Fruit fly (Drosophila melanogaster): ENCODE data around the gene CG10208.

CG10208 gene

dm6 chr3R:23772808-23773207 is 1.1 kb downstream of the CG10208 start, which contains the start of gene tst (continued):
- TF ChIP-seq Eip75B (GFP tag; optimal IDR thresholded peaks at IDR 0.05) (no peak), CG8632 (GFP tag; optimal IDR thresholded peaks at IDR 0.05) (peak; percentile 86), CG4318 (GFP tag; optimal IDR thresholded peaks at IDR 0.05) (peak; percentile 85), cyc (GFP tag; optimal IDR thresholded peaks at IDR 0.05) (peak; percentile 82), CG31627 (GFP tag; optimal IDR thresholded peaks at IDR 0.05) (peak; percentile 81), Sox14 (GFP tag; optimal IDR thresholded peaks at IDR 0.05) (peak; percentile 78), topi (GFP tag; optimal IDR thresholded peaks at IDR 0.05) (peak; percentile 77), CG7368 (GFP tag; optimal IDR thresholded peaks at IDR 0.05) (peak; percentile 75), CG6276 (GFP tag; optimal IDR thresholded peaks at IDR 0.05) (no peak), CG15336 (GFP tag; IDR thresholded peaks at IDR 0.05) (peak; percentile 89), OdsH (GFP tag; optimal IDR thresholded peaks at IDR 0.05) (peak; percentile 92), CG3032 (tag; optimal IDR thresholded peaks at IDR 0.05) (peak; percentile 91), CG11902 (GFP tag; optimal IDR thresholded peaks at IDR 0.05) (peak; percentile 86), fd85E (GFP tag; optimal IDR thresholded peaks at IDR 0.05) (peak; percentile 10), Hr4 (GFP tag; optimal IDR thresholded peaks at IDR 0.05) (no peak), Smox (GFP tag; optimal IDR thresholded peaks at IDR 0.05) (no peak), acj6 (GFP tag; optimal IDR thresholded peaks at IDR 0.05) (peak; percentile 90), eg (GFP tag; IDR thresholded peaks at IDR 0.05) (peak; percentile 96), lz (GFP tag; optimal IDR thresholded peaks at IDR 0.05) (peak; percentile 78), CG6792 (GFP tag; optimal IDR thresholded peaks at IDR 0.05) (peak; percentile 84), achi (GFP tag; optimal IDR thresholded peaks at IDR 0.05) (peak; percentile 87), fd59A (GFP tag; optimal IDR thresholded peaks at IDR 0.05) (peak; percentile 54), Eip78C (GFP tag) (peak; percentile 94), CG6163 (GFP tag; IDR thresholded peaks at IDR 0.05) (peak; percentile 92), net (GFP tag; optimal IDR thresholded peaks at IDR 0.05) (peak; percentile 83), Lpt (GFP tag; optimal IDR thresholded peaks at IDR 0.05) (peak; percentile 84), CG8119 (GFP tag; IDR thresholded peaks at IDR 0.05) (peak; percentile 90)

dm6 chr3R:23767417-23767853 is 6.5 kb downstream of the CG10208 start, which contains the start of the genes CG10214 and CG10375:
CG10214 (minus strand) TSS chr3R:23767488.
CG10375 (plus strand) TSS chr3R:23767712.
- TF ChIP-seq dsx (GFP tag; optimal IDR thresholded peaks at IDR 0.05; ENCODE audit: poor library complexity, severe bottlenecking) = peak; percentile 43
- peak; percentile 84 for TF ChIP-seq esn (GFP tag; optimal IDR thresholded peaks at IDR 0.05)
- peak; percentile 59 for TF ChIP-seq Sox102F (GFP tag; optimal IDR thresholded peaks at IDR 0.05)
- no peak for TF ChIP-seq CG4318 (GFP tag; optimal IDR thresholded peaks at IDR 0.05)
- peak; percentile 52 for TF ChIP-seq CG6854 (GFP tag; optimal IDR thresholded peaks at IDR 0.05)
- TF ChIP-seq fd59A (GFP tag; optimal IDR thresholded peaks at IDR 0.05) = no peak
- TF ChIP-seq svp (GFP tag) = no peak
- peak; percentile 53 for TF ChIP-seq Ets96B (tag; optimal IDR thresholded peaks at IDR 0.05)
- TF ChIP-seq Eip93F (GFP tag; optimal IDR thresholded peaks at IDR 0.05) = no peak
- TF ChIP-seq Met (GFP tag; optimal IDR thresholded peaks at IDR 0.05) = peak; percentile 70
- peak; percentile 60 for TF ChIP-seq CG7368 (GFP tag; optimal IDR thresholded peaks at IDR 0.05)
- no peak for TF ChIP-seq Ets21C (GFP tag; optimal IDR thresholded peaks at IDR 0.05)
- peak; percentile 74 for TF ChIP-seq CG10631 (GFP tag; optimal IDR thresholded peaks at IDR 0.05)
- no peak for TF ChIP-seq Lpt (GFP tag; optimal IDR thresholded peaks at IDR 0.05)
- peak; percentile 45 for TF ChIP-seq dac (GFP tag; optimal IDR thresholded peaks at IDR 0.05)
- peak; percentile 73; the same call in 2 of the 3 replicates for TF ChIP-seq eg (GFP tag; IDR thresholded peaks at IDR 0.05)
- TF ChIP-seq CG11902 (GFP tag; optimal IDR thresholded peaks at IDR 0.05) = peak; percentile 45
- peak; percentile 72 for TF ChIP-seq pdm3 (GFP tag; optimal IDR thresholded peaks at IDR 0.05)
- peak; percentile 58 for TF ChIP-seq CG32006 (GFP tag; optimal IDR thresholded peaks at IDR 0.05)
- TF ChIP-seq net (GFP tag; optimal IDR thresholded peaks at IDR 0.05) = peak; percentile 22
- TF ChIP-seq CG31627 (GFP tag; optimal IDR thresholded peaks at IDR 0.05) = peak; percentile 79
- peak; percentile 50 for TF ChIP-seq CG8632 (GFP tag; optimal IDR thresholded peaks at IDR 0.05)
- no peak for TF ChIP-seq fd85E (GFP tag; optimal IDR thresholded peaks at IDR 0.05)
- TF ChIP-seq CG10669 (GFP tag; optimal IDR thresholded peaks at IDR 0.05) = peak; percentile 50
- TF ChIP-seq CG34406 (GFP tag; optimal IDR thresholded peaks at IDR 0.05) = peak; percentile 60
- TF ChIP-seq Sox14 (GFP tag; optimal IDR thresholded peaks at IDR 0.05) = peak; percentile 81
- peak; percentile 45; the same call in 1 of the 2 replicates for TF ChIP-seq CG15336 (GFP tag; IDR thresholded peaks at IDR 0.05)
- TF ChIP-seq cyc (GFP tag; optimal IDR thresholded peaks at IDR 0.05) = peak; percentile 72
- peak; percentile 69 for TF ChIP-seq Hr4 (GFP tag; optimal IDR thresholded peaks at IDR 0.05)
- peak; percentile 80 for TF ChIP-seq Eip78C (GFP tag)
- TF ChIP-seq ss (GFP tag; optimal IDR thresholded peaks at IDR 0.05) = no peak
- peak; percentile 74 for TF ChIP-seq CG6163 (GFP tag; IDR thresholded peaks at IDR 0.05)
- TF ChIP-seq topi (GFP tag; optimal IDR thresholded peaks at IDR 0.05) = peak; percentile 71
- peak; percentile 72 for TF ChIP-seq vri (GFP tag; optimal IDR thresholded peaks at IDR 0.05)
- TF ChIP-seq Smox (GFP tag; optimal IDR thresholded peaks at IDR 0.05) = peak; percentile 60
- TF ChIP-seq Sox15 (GFP tag; optimal IDR thresholded peaks at IDR 0.05) = peak; percentile 44
- TF ChIP-seq CG8119 (GFP tag; IDR thresholded peaks at IDR 0.05) = peak; percentile 53; the same call in 1 of the 3 replicates
- peak; percentile 8 for TF ChIP-seq Hr38 (GFP tag; optimal IDR thresholded peaks at IDR 0.05)
- TF ChIP-seq CG3032 (tag; optimal IDR thresholded peaks at IDR 0.05) = peak; percentile 67
- peak; percentile 88 for TF ChIP-seq fkh (GFP tag; optimal IDR thresholded peaks at IDR 0.05)

Measured in whole organism, prepupa.